Fruit fly (Drosophila melanogaster) whole organism, pupa: ENCODE measurements around the gene CG5498.
A peak's percentile ranks its signal among the peaks of the same experiment; 100 is the strongest.

Experiments used
- CG10348 ChIP-seq: fragments of 200-800 bp; sonication (Bioruptor generic); IDR thresholded peaks from 2 replicates; pipeline ENCODE4 v1.3.6; 2022; ENCODE audit warnings: missing biosample characterization, missing genetic modification characterization
- CG12605 ChIP-seq: fragments of 200-800 bp; sonication (Bioruptor generic); IDR thresholded peaks from 2 replicates; pipeline ENCODE4 v1.3.6; 2022; ENCODE audit warnings: missing biosample characterization, missing genetic modification characterization
- CG13204 ChIP-seq: fragments of 200-800 bp; sonication (Bioruptor generic); optimal IDR thresholded peaks from 2 replicates; lab custom pipeline; 2018; ENCODE audit warnings: missing biosample characterization, mild to moderate bottlenecking, missing genetic modification characterization, moderate library complexity
- CG14655 ChIP-seq: fragments of 200-800 bp; sonication (Bioruptor generic); optimal IDR thresholded peaks from 3 replicates; lab custom pipeline; 2017; ENCODE audit warnings: mild to moderate bottlenecking, missing biosample characterization, missing genetic modification reagents, missing genetic modification characterization
- CG15710 ChIP-seq: fragments of 200-800 bp; sonication (Bioruptor generic); optimal IDR thresholded peaks from 2 replicates; lab custom pipeline; 2018; ENCODE audit warnings: missing biosample characterization, mild to moderate bottlenecking, missing genetic modification characterization, moderate library complexity
- CG17806 ChIP-seq: fragments of 200-800 bp; sonication (Bioruptor generic); optimal IDR thresholded peaks from 2 replicates; lab custom pipeline; 2018; ENCODE audit warnings: missing biosample characterization, mild to moderate bottlenecking, missing genetic modification characterization, moderate library complexity
- CG32121 ChIP-seq: fragments of 200-800 bp; sonication (Bioruptor generic); IDR thresholded peaks from 2 replicates; pipeline ENCODE4 v1.3.6; 2022; ENCODE audit warnings: missing biosample characterization, missing genetic modification characterization
- CG34367 ChIP-seq: fragments of 200-800 bp; sonication (Bioruptor generic); optimal IDR thresholded peaks from 2 replicates; lab custom pipeline; 2018; ENCODE audit warnings: missing biosample characterization, mild to moderate bottlenecking, missing genetic modification characterization
- CG4496 ChIP-seq: fragments of 200-800 bp; sonication (Bioruptor generic); IDR thresholded peaks from 3 replicates; pipeline ENCODE4 v1.3.6; 2022; ENCODE audit warnings: missing biosample characterization, missing genetic modification characterization
- CG8159 ChIP-seq: fragments of 200-800 bp; sonication (Bioruptor generic); optimal IDR thresholded peaks from 3 replicates; lab custom pipeline; 2018; ENCODE audit warnings: missing biosample characterization, mild to moderate bottlenecking, missing genetic modification characterization, moderate library complexity
- CG8301 ChIP-seq: fragments of 200-800 bp; sonication (Bioruptor generic); optimal IDR thresholded peaks from 2 replicates; lab custom pipeline; 2018; ENCODE audit warnings: missing biosample characterization, mild to moderate bottlenecking, missing genetic modification characterization
- CG9948 ChIP-seq: fragments of 200-800 bp; sonication (Bioruptor generic); optimal IDR thresholded peaks from 2 replicates; lab custom pipeline; 2018; ENCODE audit warnings: missing biosample characterization, mild to moderate bottlenecking, missing genetic modification characterization, moderate library complexity
- D1 ChIP-seq: fragments of 200-800 bp; sonication (Bioruptor generic); optimal IDR thresholded peaks from 2 replicates; lab custom pipeline; 2018; ENCODE audit warnings: missing biosample characterization, mild to moderate bottlenecking, missing genetic modification characterization, moderate library complexity
- EcR ChIP-seq: fragments of 200-800 bp; sonication (Bioruptor generic); optimal IDR thresholded peaks from 3 replicates; lab custom pipeline; 2019; ENCODE audit warnings: missing biosample characterization, missing genetic modification characterization, mild to moderate bottlenecking, moderate library complexity, missing genetic modification reagents
- Ets98B ChIP-seq: fragments of 200-800 bp; sonication (Bioruptor generic); IDR thresholded peaks from 2 replicates; pipeline ENCODE4 v1.3.6; 2022; ENCODE audit warnings: missing biosample characterization, missing genetic modification characterization
- Pif1A ChIP-seq: fragments of 200-800 bp; sonication (Bioruptor generic); optimal IDR thresholded peaks from 3 replicates; lab custom pipeline; 2016; ENCODE audit warnings: missing biosample characterization, missing genetic modification characterization
- Pif1B ChIP-seq: fragments of 200-800 bp; sonication (Bioruptor generic); optimal IDR thresholded peaks from 3 replicates; lab custom pipeline; 2016; ENCODE audit warnings: missing biosample characterization, missing genetic modification characterization
- Snoo ChIP-seq: fragments of 200-800 bp; sonication (Bioruptor generic); optimal IDR thresholded peaks from 3 replicates; lab custom pipeline; 2017; ENCODE audit warnings: missing biosample characterization, mild to moderate bottlenecking, missing genetic modification characterization, inconsistent platforms
- fd96Ca ChIP-seq: fragments of 200-800 bp; sonication (Bioruptor generic); IDR thresholded peaks from 3 replicates; pipeline ENCODE4 v1.3.6; 2022; ENCODE audit warnings: missing biosample characterization, missing genetic modification characterization
- gl ChIP-seq: fragments of 200-800 bp; sonication (Bioruptor generic); optimal IDR thresholded peaks from 2 replicates; lab custom pipeline; 2018; ENCODE audit warnings: missing biosample characterization, mild to moderate bottlenecking, missing genetic modification characterization
- rn ChIP-seq: fragments of 200-800 bp; sonication (Bioruptor generic); IDR thresholded peaks from 2 replicates; pipeline ENCODE4 v1.3.6; 2022; ENCODE audit warnings: missing biosample characterization, missing genetic modification characterization

The CG5498 gene

DNA sequence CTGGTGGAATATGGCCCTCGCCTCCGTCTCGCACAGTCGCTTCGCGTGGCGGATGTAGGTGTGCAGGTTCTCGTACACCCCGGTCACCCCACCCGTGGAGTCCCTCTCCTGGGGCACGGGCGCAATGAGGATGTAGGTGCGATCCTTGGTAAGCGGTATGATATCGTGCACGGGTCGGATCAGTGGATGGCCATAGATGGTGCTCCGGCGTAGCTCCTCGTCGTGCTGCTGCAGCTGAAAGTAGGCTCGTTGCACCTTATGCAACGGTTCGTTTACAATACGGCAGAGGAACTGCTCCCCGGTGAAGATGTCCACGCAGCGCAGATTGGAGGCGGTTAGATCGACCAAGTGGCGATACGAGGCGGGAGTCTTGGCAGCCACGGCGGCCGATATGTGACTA lies 16.6 kb upstream of the CG5498 start:
- 0 out of 3 replicates have a peak, but pooled peaks have one; percentile 13 for TF ChIP-seq CG4496 (GFP tag; lab: Robert Waterston, UW)
- TF ChIP-seq rn (GFP tag; lab: Robert Waterston, UW) = no peak
- TF ChIP-seq Pif1B (GFP tag; lab: Kevin White, UChicago) = no peak
- TF ChIP-seq CG34367 (tag; lab: Kevin White, UChicago) = no peak

- peak; percentile 90 for TF ChIP-seq CG32121 (GFP tag; lab: Robert Waterston, UW)
- peak; percentile 92 for TF ChIP-seq CG17806
- peak; percentile 74; the same call in 1 of the 2 replicates for TF ChIP-seq CG10348 (GFP tag; lab: Robert Waterston, UW)
- TF ChIP-seq CG4496 (GFP tag; lab: Robert Waterston, UW) = peak; percentile 91
- TF ChIP-seq CG12605 = peak; percentile 82
- peak; percentile 86 for TF ChIP-seq Snoo (tag; lab: Kevin White, UChicago)
- peak; percentile 84 for TF ChIP-seq fd96Ca (GFP tag; lab: Robert Waterston, UW)
- peak; percentile 88 for TF ChIP-seq Pif1B (GFP tag; lab: Kevin White, UChicago)
- TF ChIP-seq rn (GFP tag; lab: Robert Waterston, UW) = peak; percentile 65; the same call in 1 of the 2 replicates
- peak; percentile 81 for TF ChIP-seq D1
- peak; percentile 29 for TF ChIP-seq EcR
- TF ChIP-seq CG14655 (GFP tag; lab: Kevin White, UChicago) = peak; percentile 95
- TF ChIP-seq CG13204 (GFP tag; lab: Kevin White, UChicago) = peak; percentile 74
- peak; percentile 78 for TF ChIP-seq Ets98B (GFP tag; lab: Robert Waterston, UW)
- TF ChIP-seq CG9948 (tag; lab: Kevin White, UChicago) = peak; percentile 92
- peak; percentile 89 for TF ChIP-seq Pif1A (GFP tag; lab: Kevin White, UChicago)
- peak; percentile 92 for TF ChIP-seq CG8159 (tag; lab: Kevin White, UChicago)
- peak; percentile 84 for TF ChIP-seq CG34367 (tag; lab: Kevin White, UChicago)
- TF ChIP-seq CG15710 (tag; lab: Kevin White, UChicago) = peak; percentile 91
- peak; percentile 94 for TF ChIP-seq CG8301
- peak; percentile 58 for TF ChIP-seq gl (tag; lab: Kevin White, UChicago)
- TF ChIP-seq, all 21 proteins: peak for 21
Measured at dm6 chr3L:20399550-20400109, 15.7 kb upstream of the CG5498 start.

dm6 chr3L:20398243-20399222 lies 14.6 kb upstream of the CG5498 start:
- TF ChIP-seq Pif1B (GFP tag; lab: Kevin White, UChicago) (peak; percentile 84), CG12605 (peak; percentile 35; the same call in 1 of the 2 replicates), Snoo (tag; lab: Kevin White, UChicago) (peak; percentile 65), CG10348 (GFP tag; lab: Robert Waterston, UW) (peak; percentile 29; the same call in 1 of the 2 replicates), rn (GFP tag; lab: Robert Waterston, UW) (no peak), CG32121 (GFP tag; lab: Robert Waterston, UW) (peak; percentile 70), CG13204 (GFP tag; lab: Kevin White, UChicago) (peak; percentile 19), CG9948 (tag; lab: Kevin White, UChicago) (peak; percentile 78), gl (tag; lab: Kevin White, UChicago) (peak; percentile 22), Ets98B (GFP tag; lab: Robert Waterston, UW) (peak; percentile 53), CG34367 (tag; lab: Kevin White, UChicago) (peak; percentile 62), fd96Ca (GFP tag; lab: Robert Waterston, UW) (peak; percentile 65), Pif1A (GFP tag; lab: Kevin White, UChicago) (peak; percentile 85), D1 (peak; percentile 16), CG14655 (GFP tag; lab: Kevin White, UChicago) (no peak), EcR (no peak), CG15710 (tag; lab: Kevin White, UChicago) (peak; percentile 65), CG17806 (peak; percentile 75), CG8159 (tag; lab: Kevin White, UChicago) (peak; percentile 80), CG8301 (peak; percentile 87), CG4496 (GFP tag; lab: Robert Waterston, UW) (peak; percentile 62; the same call in 2 of the 3 replicates)

DNA sequence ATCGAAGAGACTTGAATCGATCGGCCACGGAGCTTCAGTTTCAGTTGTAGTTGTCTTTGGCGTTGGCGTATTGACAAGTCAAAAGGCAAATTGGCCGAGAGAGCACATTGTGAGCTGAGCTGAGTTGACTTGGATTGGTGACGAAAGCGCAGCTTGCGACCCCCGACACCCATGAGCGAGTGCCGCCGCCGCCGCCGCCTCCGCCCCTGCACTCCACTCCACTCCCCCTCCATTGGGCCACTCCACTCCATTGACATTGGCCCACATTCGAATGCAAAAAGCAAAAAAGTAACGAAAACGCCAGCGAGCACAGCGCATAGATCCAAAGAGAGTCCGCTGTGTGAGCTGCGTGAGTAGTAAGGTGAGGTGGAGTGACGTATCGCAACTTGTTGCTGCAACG lies 13.9 kb upstream of the CG5498 start:
- TF ChIP-seq CG12605 = no peak
- TF ChIP-seq Snoo (tag; lab: Kevin White, UChicago) = no peak
- TF ChIP-seq CG14655 (GFP tag; lab: Kevin White, UChicago) = no peak
- TF ChIP-seq gl (tag; lab: Kevin White, UChicago) = no peak
- no peak for TF ChIP-seq EcR
- no peak for TF ChIP-seq rn (GFP tag; lab: Robert Waterston, UW)
- no peak for TF ChIP-seq CG32121 (GFP tag; lab: Robert Waterston, UW)
- no peak for TF ChIP-seq CG8301
- no peak for TF ChIP-seq CG9948 (tag; lab: Kevin White, UChicago)

- no peak for TF ChIP-seq CG13204 (GFP tag; lab: Kevin White, UChicago)
- no peak for TF ChIP-seq CG9948 (tag; lab: Kevin White, UChicago)
- TF ChIP-seq fd96Ca (GFP tag; lab: Robert Waterston, UW) = no peak
- TF ChIP-seq CG15710 (tag; lab: Kevin White, UChicago) = no peak
- TF ChIP-seq Pif1B (GFP tag; lab: Kevin White, UChicago) = no peak
- TF ChIP-seq CG10348 (GFP tag; lab: Robert Waterston, UW) = no peak
- no peak for TF ChIP-seq Snoo (tag; lab: Kevin White, UChicago)
- TF ChIP-seq CG34367 (tag; lab: Kevin White, UChicago) = no peak
- TF ChIP-seq CG17806 = no peak
- TF ChIP-seq, all 21 proteins: peak for 0
Measured at dm6 chr3L:20396047-20396446, 12.1 kb upstream of the CG5498 start.
